Worm (Caenorhabditis elegans): ENCODE measurements around the gene ZK1127.12.
A peak's percentile ranks its signal among the peaks of the same experiment; 100 is the strongest.

The ZK1127.12 gene

DNA sequence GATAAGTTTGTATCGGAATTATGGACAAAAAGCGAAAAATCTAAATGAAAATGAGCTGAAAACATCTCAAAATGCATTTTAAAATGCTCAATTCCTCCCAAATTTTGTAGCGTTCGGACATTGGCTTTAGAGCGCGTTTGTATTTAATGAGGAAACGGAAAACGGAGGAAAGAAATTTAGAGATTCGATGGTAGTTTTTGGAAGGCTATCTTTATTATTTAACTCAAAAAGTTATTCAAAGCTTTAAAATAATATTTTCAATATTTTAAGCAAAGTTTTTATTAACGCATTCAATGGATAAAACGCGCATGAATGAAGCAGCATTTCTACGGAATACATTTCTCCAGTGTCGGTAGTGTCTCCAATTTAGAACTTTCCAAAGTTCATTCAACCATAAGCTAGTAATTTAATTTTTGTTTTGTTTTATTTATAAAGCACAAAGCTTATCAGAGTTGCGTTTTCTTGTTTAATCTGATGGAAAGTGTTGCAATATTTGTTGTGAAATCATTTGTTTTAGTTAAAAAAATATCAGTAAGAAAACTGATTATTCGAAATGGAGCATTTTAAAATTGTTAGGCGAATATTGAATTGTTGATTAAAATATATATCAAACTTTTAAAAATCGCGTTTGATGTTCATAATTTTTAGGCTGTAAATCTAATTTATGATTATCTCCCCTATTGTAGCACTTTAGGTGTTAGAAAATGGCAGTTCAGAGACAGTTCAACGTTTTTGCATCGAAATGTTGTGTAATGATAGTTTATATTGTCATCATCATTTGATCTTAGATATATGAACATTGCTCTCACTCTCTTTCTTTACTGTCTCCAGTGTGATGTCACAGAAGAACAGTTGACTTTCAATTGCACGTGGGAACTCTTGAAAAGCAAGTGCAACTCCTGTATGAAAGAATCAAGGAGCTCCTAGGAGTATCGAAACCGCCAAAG, 21.0 kb downstream of the ZK1127.12 start (continued):
- TF ChIP-seq F49E8.2 (tag; optimal IDR thresholded peaks at IDR 0.05; ENCODE audit: borderline replicate concordance) (no peak), lsy-2 (tag; optimal IDR thresholded peaks at IDR 0.05) (peak; percentile 21 to 81), mes-2 (tag; optimal IDR thresholded peaks at IDR 0.05; ENCODE audit: poor library complexity, severe bottlenecking) (peak; percentile 77), nhr-77 (tag; optimal IDR thresholded peaks at IDR 0.05) (peak; percentile 38), arid-1 (GFP tag; conservative IDR thresholded peaks at IDR 0.05) (no peak), lin-39 (tag; optimal IDR thresholded peaks at IDR 0.05) (no peak), ZK337.2 (GFP tag; IDR thresholded peaks at IDR 0.05) (no peak), sdz-12 (GFP tag; optimal IDR thresholded peaks at IDR 0.05) (no peak), ztf-7 (tag; optimal IDR thresholded peaks at IDR 0.05) (no peak), nhr-10 (tag; optimal IDR thresholded peaks at IDR 0.05) (peak; percentile 75), snpc-1.2 (GFP tag; IDR thresholded peaks at IDR 0.05) (no peak), nhr-48 (tag; optimal IDR thresholded peaks at IDR 0.05) (peak; percentile 32), mxl-3 (GFP tag; optimal IDR thresholded peaks at IDR 0.05) (peak; percentile 43), Y75B8A.6 (GFP tag; IDR thresholded peaks at IDR 0.05) (no peak), lin-38 (GFP tag; IDR thresholded peaks at IDR 0.05) (peak; percentile 89), tag-97 (GFP tag; IDR thresholded peaks at IDR 0.05) (no peak), ceh-62 (tag; optimal IDR thresholded peaks at IDR 0.05) (no peak), hlh-11 (tag; optimal IDR thresholded peaks at IDR 0.05) (peak; percentile 78), daf-12 (tag; optimal IDR thresholded peaks at IDR 0.05) (no peak), php-3 (GFP tag; IDR thresholded peaks at IDR 0.05) (peak; percentile 84), egl-27 (tag; optimal IDR thresholded peaks at IDR 0.05) (no peak), ZK546.5 (tag; optimal IDR thresholded peaks at IDR 0.05) (no peak), egl-43 (GFP tag; IDR thresholded peaks at IDR 0.05) (no peak), zip-2 (tag; optimal IDR thresholded peaks at IDR 0.05) (no peak), ceh-82 (tag; optimal IDR thresholded peaks at IDR 0.05) (no peak), daf-8 (GFP tag; IDR thresholded peaks at IDR 0.05) (no peak), hif-1 (tag; optimal IDR thresholded peaks at IDR 0.05) (peak in 1 of 2 experiments; percentile 72), nhr-41 (GFP tag; IDR thresholded peaks at IDR 0.05) (no peak), hlh-30 (tag; optimal IDR thresholded peaks at IDR 0.05; ENCODE audit: insufficient read depth) (peak; percentile 73), saeg-2 (GFP tag; IDR thresholded peaks at IDR 0.05) (no peak), lim-7 (GFP tag; IDR thresholded peaks at IDR 0.05) (no peak), nhr-76 (tag; optimal IDR thresholded peaks at IDR 0.05) (no peak), spr-1 (tag; optimal IDR thresholded peaks at IDR 0.05) (no peak), madf-9 (GFP tag; conservative IDR thresholded peaks at IDR 0.05) (no peak), attf-4 (tag; optimal IDR thresholded peaks at IDR 0.05) (no peak), nhr-11 (tag; optimal IDR thresholded peaks at IDR 0.05) (peak; percentile 98), nhr-102 (tag; optimal IDR thresholded peaks at IDR 0.05) (no peak), zag-1 (tag; optimal IDR thresholded peaks at IDR 0.05) (no peak), lin-29 (GFP tag; IDR thresholded peaks at IDR 0.05) (no peak), dmd-6 (GFP tag; IDR thresholded peaks at IDR 0.05) (peak; percentile 91), skn-1 (tag; optimal IDR thresholded peaks at IDR 0.05) (no peak), F44E2.7 (GFP tag; IDR thresholded peaks at IDR 0.05) (no peak), R02D3.7 (tag; optimal IDR thresholded peaks at IDR 0.05) (no peak), D1046.2 (GFP tag; IDR thresholded peaks at IDR 0.05) (no peak), mep-1 (tag; optimal IDR thresholded peaks at IDR 0.05) (peak; percentile 57), jun-1 (tag; optimal IDR thresholded peaks at IDR 0.05) (no peak), F10B5.3 (tag; optimal IDR thresholded peaks at IDR 0.05) (no peak), daf-16 (GFP tag; optimal IDR thresholded peaks at IDR 0.05) (no peak), daf-16 (tag; optimal IDR thresholded peaks at IDR 0.05) (peak; percentile 59), nhr-237 (tag; optimal IDR thresholded peaks at IDR 0.05) (no peak), dmd-9 (GFP tag; IDR thresholded peaks at IDR 0.05) (no peak)

All from whole organism, L4 larva.